Fruit fly (Drosophila melanogaster): ENCODE results near the gene toc.

The toc gene

DNA sequence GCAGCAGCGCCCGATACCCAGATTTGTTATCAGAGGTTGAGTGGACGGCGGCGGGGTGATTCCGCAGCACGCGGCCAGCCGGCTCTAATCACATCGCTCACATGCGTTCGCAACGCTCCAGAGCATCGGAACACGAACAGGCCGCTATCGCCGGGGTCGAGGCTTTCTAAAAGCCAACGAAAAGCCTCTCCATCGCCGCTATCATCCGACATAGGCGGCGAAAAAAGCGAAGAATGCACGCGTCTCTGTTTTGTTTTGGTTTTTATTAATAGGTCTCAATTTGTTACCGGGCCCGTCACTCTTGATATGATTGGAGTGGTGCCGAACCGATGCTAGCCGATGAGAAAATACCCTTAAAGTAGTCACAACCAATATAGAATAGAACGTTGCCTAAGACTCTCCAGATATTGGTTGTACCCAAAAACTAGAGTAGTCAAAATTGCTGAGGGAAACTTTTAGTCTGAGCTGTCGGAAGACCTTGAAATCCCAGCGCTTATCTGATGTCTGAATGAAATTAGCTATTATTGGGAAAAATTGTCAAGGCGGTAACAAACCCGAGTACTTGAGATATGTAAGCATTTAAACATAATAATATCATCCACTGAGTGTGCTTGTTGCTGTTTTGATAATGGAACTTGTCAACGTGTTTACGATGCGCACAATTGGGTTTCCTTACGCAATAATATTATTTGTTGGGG lies 102.5 kb downstream of the toc start, which contains the start of gene CG17261 (continued):
- no peak for TF ChIP-seq NC2α (GFP tag; optimal IDR thresholded peaks at IDR 0.05)
- TF ChIP-seq eve (GFP tag; optimal IDR thresholded peaks at IDR 0.05): no peak
- TF ChIP-seq sens-2 (GFP tag; IDR thresholded peaks at IDR 0.05): no peak
- TF ChIP-seq CG12391 (tag; optimal IDR thresholded peaks at IDR 0.05): peak; percentile 43
- no peak for TF ChIP-seq Atf-2 (GFP tag; optimal IDR thresholded peaks at IDR 0.05)
- TF ChIP-seq dmrt11E (tag; optimal IDR thresholded peaks at IDR 0.05): no peak
- TF ChIP-seq CG8388 (GFP tag; optimal IDR thresholded peaks at IDR 0.05): no peak
- TF ChIP-seq CG1024 (GFP tag; IDR thresholded peaks at IDR 0.05): no peak
- TF ChIP-seq CG13624 (GFP tag; optimal IDR thresholded peaks at IDR 0.05): peak; percentile 38
- no peak for TF ChIP-seq CG32772 (GFP tag; IDR thresholded peaks at IDR 0.05)
- peak; percentile 25 for TF ChIP-seq vfl (GFP tag; optimal IDR thresholded peaks at IDR 0.05)
- peak; percentile 30; the same call in 1 of the 2 replicates for TF ChIP-seq vvl (GFP tag; IDR thresholded peaks at IDR 0.05)
- TF ChIP-seq sens (GFP tag): peak; percentile 46
- no peak for TF ChIP-seq TFAM (GFP tag; optimal IDR thresholded peaks at IDR 0.05)
- TF ChIP-seq CG1529 (GFP tag; optimal IDR thresholded peaks at IDR 0.05): no peak
- peak; percentile 54 for TF ChIP-seq Antp (GFP tag; optimal IDR thresholded peaks at IDR 0.05)
- TF ChIP-seq D19A (tag; optimal IDR thresholded peaks at IDR 0.05): peak; percentile 96
- no peak for TF ChIP-seq CG5180 (GFP tag; optimal IDR thresholded peaks at IDR 0.05)
- peak; percentile 88 for TF ChIP-seq CG10543 (GFP tag; optimal IDR thresholded peaks at IDR 0.05)
- no peak for TF ChIP-seq esg (GFP tag; conservative IDR thresholded peaks at IDR 0.05)
- TF ChIP-seq CG17802 (tag; optimal IDR thresholded peaks at IDR 0.05): no peak
- no peak for TF ChIP-seq cad (GFP tag; optimal IDR thresholded peaks at IDR 0.05)
- no peak for TF ChIP-seq Jarid2 (GFP tag; optimal IDR thresholded peaks at IDR 0.05)
- no peak for TF ChIP-seq CG3065 (GFP tag; optimal IDR thresholded peaks at IDR 0.05)
- TF ChIP-seq CG8765 (GFP tag; IDR thresholded peaks at IDR 0.05): no peak
- no peak for TF ChIP-seq p53 (GFP tag; optimal IDR thresholded peaks at IDR 0.05)
- TF ChIP-seq gsb-n (tag; optimal IDR thresholded peaks at IDR 0.05): no peak
- no peak for TF ChIP-seq CG2129 (GFP tag; IDR thresholded peaks at IDR 0.05; ENCODE audit: partially characterized antibody)
- peak; percentile 34 for TF ChIP-seq zfh2 (GFP tag; optimal IDR thresholded peaks at IDR 0.05)
- TF ChIP-seq CG15514 (GFP tag; optimal IDR thresholded peaks at IDR 0.05): peak; percentile 30
- TF ChIP-seq CG14965 (GFP tag; optimal IDR thresholded peaks at IDR 0.05; ENCODE audit: borderline replicate concordance): no peak
- TF ChIP-seq CG13775 (GFP tag; optimal IDR thresholded peaks at IDR 0.05): no peak
- TF ChIP-seq sug (tag; optimal IDR thresholded peaks at IDR 0.05): peak; percentile 93
- 0 out of 3 replicates have a peak, but pooled peaks have one; percentile 29 for TF ChIP-seq ken (GFP tag; IDR thresholded peaks at IDR 0.05)

DNA sequence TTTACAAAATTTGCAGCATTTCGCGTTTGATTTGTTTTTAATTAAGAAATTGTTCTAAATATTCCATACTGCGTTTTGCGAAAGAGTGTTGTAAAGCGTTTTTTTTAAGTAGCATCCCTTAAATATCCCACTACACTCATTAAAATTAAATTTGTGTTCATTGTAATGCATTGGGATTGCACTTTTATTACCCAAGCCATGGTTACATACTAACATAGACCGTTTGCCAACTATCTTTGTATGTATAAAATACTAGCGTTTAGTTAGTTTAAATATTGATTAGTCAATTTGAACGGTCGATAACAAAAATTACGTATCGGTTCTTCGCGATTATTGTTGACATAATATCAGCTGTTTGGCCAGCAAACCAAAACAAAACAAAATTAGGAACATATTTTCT lies 104.8 kb downstream of the toc start, which contains the start of the genes cnir and CG17221:
TSS of gene cnir (minus strand) at position 39 of the 400 bp plus-strand sequence.
TSS of gene CG17221 (plus strand) at position 203 of the 400 bp plus-strand sequence.
- TF ChIP-seq Dip2 (GFP tag; IDR thresholded peaks at IDR 0.05) (no peak), gt (GFP tag; IDR thresholded peaks at IDR 0.05) (no peak), trem (tag; optimal IDR thresholded peaks at IDR 0.05) (peak; percentile 86), CG7963 (GFP tag; IDR thresholded peaks at IDR 0.05; ENCODE audit: partially characterized antibody) (no peak), danr (GFP tag; IDR thresholded peaks at IDR 0.05) (no peak), h (optimal IDR thresholded peaks at IDR 0.05) (no peak), CG6272 (GFP tag; IDR thresholded peaks at IDR 0.05) (peak; percentile 17; the same call in 1 of the 2 replicates), run (tag; optimal IDR thresholded peaks at IDR 0.05) (no peak), pb (GFP tag; optimal IDR thresholded peaks at IDR 0.05) (peak; percentile 13), CG8478 (optimal IDR thresholded peaks at IDR 0.05) (no peak), CG8944 (GFP tag; optimal IDR thresholded peaks at IDR 0.05) (peak; percentile 63), CG16863 (GFP tag; optimal IDR thresholded peaks at IDR 0.05) (peak; percentile 62), wek (GFP tag; optimal IDR thresholded peaks at IDR 0.05) (no peak), sr (GFP tag; IDR thresholded peaks at IDR 0.05) (no peak), sc (optimal IDR thresholded peaks at IDR 0.05) (no peak), sc (GFP tag; optimal IDR thresholded peaks at IDR 0.05) (no peak), Dad (GFP tag; optimal IDR thresholded peaks at IDR 0.05) (peak; percentile 62), CG16813 (GFP tag; IDR thresholded peaks at IDR 0.05; ENCODE audit: partially characterized antibody) (no peak), p53 (GFP tag; optimal IDR thresholded peaks at IDR 0.05) (peak; percentile 45), MBD-R2 (GFP tag; IDR thresholded peaks at IDR 0.05) (peak; percentile 65), Taf1 (GFP tag; IDR thresholded peaks at IDR 0.05) (no peak)
